Worm (Caenorhabditis elegans): ENCODE measurements around the gene F17C11.11.

ce11 chrV:10981113-10981512 lies 42.5 kb upstream of the F17C11.11 start, which contains the start of gene fig-1:
- TF ChIP-seq unc-39 (tag; optimal IDR thresholded peaks at IDR 0.05) (no peak), elt-3 (tag; optimal IDR thresholded peaks at IDR 0.05) (no peak), hlh-1 (tag; optimal IDR thresholded peaks at IDR 0.05) (no peak), blmp-1 (tag; optimal IDR thresholded peaks at IDR 0.05) (no peak), nhr-28 (tag; optimal IDR thresholded peaks at IDR 0.05) (no peak), ces-1 (GFP tag; optimal IDR thresholded peaks at IDR 0.05) (no peak), ceh-43 (GFP tag; optimal IDR thresholded peaks at IDR 0.05) (no peak), M03D4.4 (tag; optimal IDR thresholded peaks at IDR 0.05) (no peak), nhr-76 (tag; optimal IDR thresholded peaks at IDR 0.05) (no peak), nhr-237 (tag; optimal IDR thresholded peaks at IDR 0.05) (no peak), snpc-4 (tag; optimal IDR thresholded peaks at IDR 0.05) (no peak)

All from whole organism, mixed stage, embryonic.